Fruit fly (Drosophila melanogaster) whole organism, prepupa: ENCODE measurements around the gene strat.

Experiments used
- Blimp-1 ChIP-seq: fragments of 200-800 bp; sonication (Bioruptor generic); optimal IDR thresholded peaks from 3 replicates; lab custom pipeline; 2017; ENCODE audit warnings: missing biosample characterization, missing genetic modification characterization, mild to moderate bottlenecking, moderate library complexity, missing genetic modification reagents
- CG10631 ChIP-seq: fragments of 200-800 bp; sonication (Bioruptor generic); optimal IDR thresholded peaks from 2 replicates; lab custom pipeline; 2016; ENCODE audit warnings: missing biosample characterization, missing genetic modification characterization
- CG10669 ChIP-seq: fragments of 200-800 bp; sonication (Bioruptor generic); optimal IDR thresholded peaks from 3 replicates; lab custom pipeline; 2018; ENCODE audit warnings: missing biosample characterization, mild to moderate bottlenecking, missing genetic modification characterization, moderate library complexity
- CG11294 ChIP-seq: fragments of 200-800 bp; sonication (Bioruptor generic); IDR thresholded peaks from 2 replicates; pipeline ENCODE4 v1.3.6; 2022; ENCODE audit warnings: missing biosample characterization, missing genetic modification characterization
- CG11762 ChIP-seq: fragments of 200-800 bp; sonication (Bioruptor generic); optimal IDR thresholded peaks from 3 replicates; lab custom pipeline; 2016; ENCODE audit warnings: missing biosample characterization, missing genetic modification characterization; ENCODE audit not compliant: insufficient read depth
- CG11902 ChIP-seq: fragments of 200-800 bp; sonication (Bioruptor generic); optimal IDR thresholded peaks from 3 replicates; lab custom pipeline; 2016; ENCODE audit warnings: missing biosample characterization, missing genetic modification characterization
- CG15336 ChIP-seq: fragments of 200-800 bp; sonication (Bioruptor generic); IDR thresholded peaks from 2 replicates; pipeline ENCODE4 v1.3.6; 2022; ENCODE audit warnings: missing biosample characterization, missing genetic modification characterization
- CG1621 ChIP-seq: fragments of 200-800 bp; sonication (Bioruptor generic); optimal IDR thresholded peaks from 3 replicates; lab custom pipeline; 2018; ENCODE audit warnings: missing biosample characterization, mild to moderate bottlenecking, missing genetic modification characterization
- CG16779 ChIP-seq: fragments of 200-800 bp; sonication (Bioruptor generic); optimal IDR thresholded peaks from 3 replicates; lab custom pipeline; 2017; ENCODE audit warnings: missing biosample characterization, mild to moderate bottlenecking, missing genetic modification characterization
- CG3032 ChIP-seq: fragments of 200-800 bp; optimal IDR thresholded peaks from 2 replicates; lab custom pipeline; 2019; ENCODE audit warnings: missing biosample characterization, mild to moderate bottlenecking, missing genetic modification characterization, moderate library complexity
- CG31627 ChIP-seq: fragments of 200-800 bp; sonication (Bioruptor generic); optimal IDR thresholded peaks from 3 replicates; lab custom pipeline; 2016; ENCODE audit warnings: missing biosample characterization, missing genetic modification characterization
- CG34406 ChIP-seq: fragments of 200-800 bp; sonication (Bioruptor generic); optimal IDR thresholded peaks from 3 replicates; lab custom pipeline; 2016; ENCODE audit warnings: missing biosample characterization, missing genetic modification characterization
- CG3919 ChIP-seq: fragments of 200-800 bp; sonication (Bioruptor generic); optimal IDR thresholded peaks from 3 replicates; lab custom pipeline; 2016; ENCODE audit warnings: missing biosample characterization, missing genetic modification characterization
- CG4318 ChIP-seq: fragments of 200-800 bp; sonication (Bioruptor generic); optimal IDR thresholded peaks from 3 replicates; lab custom pipeline; 2017; ENCODE audit warnings: missing biosample characterization, mild to moderate bottlenecking, missing genetic modification characterization
- CG6163 ChIP-seq: fragments of 200-800 bp; sonication (Bioruptor generic); IDR thresholded peaks from 3 replicates; pipeline ENCODE4 v1.3.6; 2022; ENCODE audit warnings: missing biosample characterization, missing genetic modification characterization
- CG6792 ChIP-seq: fragments of 200-800 bp; sonication (Bioruptor generic); optimal IDR thresholded peaks from 3 replicates; lab custom pipeline; 2016; ENCODE audit warnings: missing biosample characterization, missing genetic modification characterization
- CG6808 ChIP-seq: fragments of 200-800 bp; sonication (Bioruptor generic); optimal IDR thresholded peaks from 3 replicates; lab custom pipeline; 2017; ENCODE audit warnings: missing biosample characterization, missing genetic modification characterization, mild to moderate bottlenecking, moderate library complexity, missing genetic modification reagents
- CG6854 ChIP-seq: fragments of 200-800 bp; sonication (Bioruptor generic); optimal IDR thresholded peaks from 2 replicates; lab custom pipeline; 2017; ENCODE audit warnings: missing biosample characterization, mild to moderate bottlenecking, missing genetic modification characterization
- CG7368 ChIP-seq: fragments of 200-800 bp; sonication (Bioruptor generic); optimal IDR thresholded peaks from 3 replicates; lab custom pipeline; 2016; ENCODE audit warnings: missing biosample characterization, missing genetic modification characterization
- CG8119 ChIP-seq: fragments of 200-800 bp; sonication (Bioruptor generic); IDR thresholded peaks from 3 replicates; pipeline ENCODE4 v1.3.6; 2022; ENCODE audit warnings: missing biosample characterization, missing genetic modification characterization
- CG8319 ChIP-seq: fragments of 200-800 bp; sonication (Bioruptor generic); optimal IDR thresholded peaks from 3 replicates; lab custom pipeline; 2016; ENCODE audit warnings: missing biosample characterization, missing genetic modification characterization
- CG8632 ChIP-seq: fragments of 200-800 bp; sonication (Bioruptor generic); optimal IDR thresholded peaks from 3 replicates; lab custom pipeline; 2016; ENCODE audit warnings: missing biosample characterization, missing genetic modification characterization
- CG9139 ChIP-seq: fragments of 200-800 bp; sonication (Bioruptor generic); optimal IDR thresholded peaks from 3 replicates; lab custom pipeline; 2017; ENCODE audit warnings: missing biosample characterization, mild to moderate bottlenecking, missing genetic modification characterization
- Eip75B ChIP-seq: fragments of 200-800 bp; sonication (Bioruptor generic); optimal IDR thresholded peaks from 3 replicates; lab custom pipeline; 2016; ENCODE audit warnings: missing biosample characterization, missing genetic modification characterization
- Eip78C ChIP-seq: fragments of 200-800 bp; sonication (Bioruptor generic); peaks from one replicate; lab custom pipeline; 2016; ENCODE audit warnings: missing biosample characterization, missing genetic modification characterization
- Eip93F ChIP-seq: fragments of 200-800 bp; sonication (Bioruptor generic); optimal IDR thresholded peaks from 2 replicates; lab custom pipeline; 2016; ENCODE audit warnings: missing biosample characterization, mild to moderate bottlenecking, missing genetic modification characterization
- Ets21C ChIP-seq: fragments of 200-800 bp; sonication (Bioruptor generic); optimal IDR thresholded peaks from 3 replicates; lab custom pipeline; 2016; ENCODE audit warnings: missing biosample characterization, missing genetic modification characterization
- Hr38 ChIP-seq: sonication (Bioruptor generic); optimal IDR thresholded peaks from 2 replicates; lab custom pipeline; 2016; ENCODE audit warnings: missing biosample characterization, missing genetic modification characterization
- Hr4 ChIP-seq: fragments of 200-800 bp; sonication (Bioruptor generic); optimal IDR thresholded peaks from 3 replicates; lab custom pipeline; 2016; ENCODE audit warnings: missing biosample characterization, missing genetic modification characterization
- Lpt ChIP-seq: fragments of 200-800 bp; sonication (Bioruptor generic); optimal IDR thresholded peaks from 3 replicates; lab custom pipeline; 2016; ENCODE audit warnings: missing biosample characterization, missing genetic modification characterization
- Met ChIP-seq: fragments of 200-800 bp; sonication (Bioruptor generic); optimal IDR thresholded peaks from 3 replicates; lab custom pipeline; 2016; ENCODE audit warnings: missing biosample characterization, missing genetic modification characterization
- OdsH ChIP-seq: fragments of 200-800 bp; sonication (Bioruptor generic); optimal IDR thresholded peaks from 3 replicates; lab custom pipeline; 2016; ENCODE audit warnings: missing biosample characterization, missing genetic modification characterization
- Smox ChIP-seq: fragments of 200-800 bp; sonication (Bioruptor generic); optimal IDR thresholded peaks from 3 replicates; lab custom pipeline; 2016; ENCODE audit warnings: missing biosample characterization, missing genetic modification characterization
- Sox14 ChIP-seq: fragments of 200-800 bp; sonication (Bioruptor generic); optimal IDR thresholded peaks from 3 replicates; lab custom pipeline; 2016; ENCODE audit warnings: missing biosample characterization, missing genetic modification characterization
- Sox15 ChIP-seq: fragments of 200-800 bp; sonication (Bioruptor generic); optimal IDR thresholded peaks from 3 replicates; lab custom pipeline; 2016; ENCODE audit warnings: missing biosample characterization, missing genetic modification characterization
- achi ChIP-seq: fragments of 200-800 bp; sonication (Bioruptor generic); optimal IDR thresholded peaks from 3 replicates; lab custom pipeline; 2016; ENCODE audit warnings: missing biosample characterization, missing genetic modification characterization
- acj6 ChIP-seq: fragments of 200-800 bp; sonication (Bioruptor generic); optimal IDR thresholded peaks from 3 replicates; lab custom pipeline; 2016; ENCODE audit warnings: missing biosample characterization, missing genetic modification characterization
- cyc ChIP-seq: fragments of 200-800 bp; sonication (Bioruptor generic); optimal IDR thresholded peaks from 3 replicates; lab custom pipeline; 2016; ENCODE audit warnings: missing biosample characterization, missing genetic modification characterization
- dac ChIP-seq: fragments of 200-800 bp; sonication (Bioruptor generic); optimal IDR thresholded peaks from 2 replicates; lab custom pipeline; 2017; ENCODE audit warnings: missing biosample characterization, mild to moderate bottlenecking, missing genetic modification characterization
- fd59A ChIP-seq: fragments of 200-800 bp; sonication (Bioruptor generic); optimal IDR thresholded peaks from 2 replicates; lab custom pipeline; 2017; ENCODE audit warnings: missing biosample characterization, mild to moderate bottlenecking, missing genetic modification characterization, missing genetic modification reagents
- fd85E ChIP-seq: fragments of 200-800 bp; sonication (Bioruptor generic); optimal IDR thresholded peaks from 3 replicates; lab custom pipeline; 2016; ENCODE audit warnings: missing biosample characterization, missing genetic modification characterization
- fkh ChIP-seq: fragments of 200-800 bp; sonication (Bioruptor generic); optimal IDR thresholded peaks from 3 replicates; lab custom pipeline; 2017; ENCODE audit warnings: missing biosample characterization, mild to moderate bottlenecking, missing genetic modification characterization, moderate library complexity
- net ChIP-seq: fragments of 200-800 bp; sonication (Bioruptor generic); optimal IDR thresholded peaks from 3 replicates; lab custom pipeline; 2016; ENCODE audit warnings: missing biosample characterization, missing genetic modification characterization
- pdm3 ChIP-seq: fragments of 200-800 bp; sonication (Bioruptor generic); optimal IDR thresholded peaks from 3 replicates; lab custom pipeline; 2016; ENCODE audit warnings: missing biosample characterization, missing genetic modification characterization
- salr ChIP-seq, 2 experiments: fragments of 200-800 bp; sonication (Bioruptor generic); optimal IDR thresholded peaks; 3 replicates each; lab custom pipeline; 2016 to 2018; ENCODE audit warnings: missing biosample characterization in 2 of 2, missing genetic modification characterization in 2 of 2, mild to moderate bottlenecking in 1 of 2
- spab ChIP-seq: fragments of 200-800 bp; sonication (Bioruptor generic); optimal IDR thresholded peaks from 2 replicates; lab custom pipeline; 2017; ENCODE audit warnings: missing biosample characterization, mild to moderate bottlenecking, missing genetic modification characterization, missing genetic modification reagents
- svp ChIP-seq: fragments of 200-800 bp; sonication (Bioruptor generic); peaks from one replicate; lab custom pipeline; 2016; ENCODE audit warnings: missing biosample characterization, missing genetic modification characterization
- topi ChIP-seq: fragments of 200-800 bp; sonication (Bioruptor generic); optimal IDR thresholded peaks from 3 replicates; lab custom pipeline; 2016; ENCODE audit warnings: missing biosample characterization, missing genetic modification characterization
- vri ChIP-seq: fragments of 200-800 bp; sonication (Bioruptor generic); optimal IDR thresholded peaks from 3 replicates; lab custom pipeline; 2016; ENCODE audit warnings: missing biosample characterization, mild to moderate bottlenecking, missing genetic modification characterization

Gene strat

dm6 chr2L:8292159-8292887 is 27.8 kb upstream of the strat start (continued):
- TF ChIP-seq CG7368 (GFP tag; lab: Kevin White, UChicago), result no peak
- peak; percentile 13 for TF ChIP-seq Sox15 (GFP tag; lab: Kevin White, UChicago)
- TF ChIP-seq fd85E (GFP tag; lab: Kevin White, UChicago), result no peak
- TF ChIP-seq Met (GFP tag; lab: Kevin White, UChicago), result peak; percentile 54
- peak; percentile 15 for TF ChIP-seq spab (GFP tag; lab: Kevin White, UChicago)
- TF ChIP-seq pdm3 (GFP tag; lab: Kevin White, UChicago), result peak; percentile 78
- TF ChIP-seq OdsH (GFP tag; lab: Kevin White, UChicago), result peak; percentile 74
- peak; percentile 95 for TF ChIP-seq CG8119
- peak; percentile 92 for TF ChIP-seq Eip78C (GFP tag; lab: Kevin White, UChicago)
- TF ChIP-seq Hr4, result peak; percentile 92
- peak; percentile 28 for TF ChIP-seq CG3032 (tag; lab: Kevin White, UChicago)
- peak; percentile 67 for TF ChIP-seq acj6 (GFP tag; lab: Kevin White, UChicago)
- no peak for TF ChIP-seq Eip93F (GFP tag; lab: Kevin White, UChicago)
- peak; percentile 37 for TF ChIP-seq CG34406
- peak; percentile 6 for TF ChIP-seq CG1621 (tag; lab: Kevin White, UChicago)
- peak; percentile 58 for TF ChIP-seq net (GFP tag; lab: Kevin White, UChicago)
- peak; percentile 86 for TF ChIP-seq CG6163 (GFP tag; lab: Robert Waterston, UW)
- TF ChIP-seq Smox, result peak; percentile 51
- peak; percentile 5 for TF ChIP-seq CG6854 (GFP tag; lab: Kevin White, UChicago)
- peak; percentile 50 for TF ChIP-seq CG3919 (GFP tag; lab: Kevin White, UChicago)
- TF ChIP-seq achi (GFP tag; lab: Kevin White, UChicago), result peak; percentile 71
- peak; percentile 56 for TF ChIP-seq topi
- TF ChIP-seq svp (GFP tag; lab: Kevin White, UChicago), result peak; percentile 93
- TF ChIP-seq, all 60 proteins: peak for 51

dm6 chr2L:8293449-8293848 is 26.7 kb upstream of the strat start:
- TF ChIP-seq Smox, result no peak
- no peak for TF ChIP-seq CG31627
- peak; percentile 13 for TF ChIP-seq CG6792 (GFP tag; lab: Kevin White, UChicago)
- TF ChIP-seq CG10669 (GFP tag; lab: Kevin White, UChicago), result no peak
- no peak for TF ChIP-seq CG8119
- TF ChIP-seq CG15336, result no peak
- TF ChIP-seq Ets21C, result no peak
- peak; percentile 46 for TF ChIP-seq acj6 (GFP tag; lab: Kevin White, UChicago)
- TF ChIP-seq net (GFP tag; lab: Kevin White, UChicago), result no peak
- no peak for TF ChIP-seq CG16779 (tag; lab: Kevin White, UChicago)
- TF ChIP-seq Eip75B (GFP tag; lab: Kevin White, UChicago), result peak; percentile 45
- TF ChIP-seq CG6808, result no peak
- no peak for TF ChIP-seq CG8319 (GFP tag; lab: Kevin White, UChicago)
- TF ChIP-seq CG4318 (GFP tag; lab: Kevin White, UChicago), result no peak
- TF ChIP-seq topi, result no peak
- no peak for TF ChIP-seq CG3032 (tag; lab: Kevin White, UChicago)
- no peak for TF ChIP-seq Sox15 (GFP tag; lab: Kevin White, UChicago)
- TF ChIP-seq CG11762 (GFP tag; lab: Kevin White, UChicago), result no peak
- no peak for TF ChIP-seq Eip93F (GFP tag; lab: Kevin White, UChicago)
- TF ChIP-seq dac (GFP tag; lab: Kevin White, UChicago), result no peak
- no peak for TF ChIP-seq vri (GFP tag; lab: Kevin White, UChicago)
- TF ChIP-seq Eip78C (GFP tag; lab: Kevin White, UChicago), result peak; percentile 63
- TF ChIP-seq fd85E (GFP tag; lab: Kevin White, UChicago), result no peak
- TF ChIP-seq salr (GFP tag; optimal IDR thresholded peaks at IDR 0.05; lab: Kevin White, UChicago), result no peak
- no peak for TF ChIP-seq CG11902 (GFP tag; lab: Kevin White, UChicago)
- TF ChIP-seq CG8632 (GFP tag; lab: Kevin White, UChicago), result peak; percentile 39
- no peak for TF ChIP-seq Hr38
- TF ChIP-seq CG10631, result no peak
- no peak for TF ChIP-seq CG34406
- no peak for TF ChIP-seq CG9139 (GFP tag; lab: Kevin White, UChicago)
- no peak for TF ChIP-seq fd59A (GFP tag; lab: Kevin White, UChicago)
- TF ChIP-seq fkh (GFP tag; lab: Kevin White, UChicago), result no peak
- no peak for TF ChIP-seq cyc (GFP tag; lab: Kevin White, UChicago)
- no peak for TF ChIP-seq CG11294
- TF ChIP-seq Blimp-1 (GFP tag; lab: Kevin White, UChicago), result no peak
- TF ChIP-seq Lpt (GFP tag; lab: Kevin White, UChicago), result no peak
- no peak for TF ChIP-seq Sox14 (GFP tag; lab: Kevin White, UChicago)
